Worm (Caenorhabditis elegans): Measurements from ENCODE around the gene rle-1.

DNA sequence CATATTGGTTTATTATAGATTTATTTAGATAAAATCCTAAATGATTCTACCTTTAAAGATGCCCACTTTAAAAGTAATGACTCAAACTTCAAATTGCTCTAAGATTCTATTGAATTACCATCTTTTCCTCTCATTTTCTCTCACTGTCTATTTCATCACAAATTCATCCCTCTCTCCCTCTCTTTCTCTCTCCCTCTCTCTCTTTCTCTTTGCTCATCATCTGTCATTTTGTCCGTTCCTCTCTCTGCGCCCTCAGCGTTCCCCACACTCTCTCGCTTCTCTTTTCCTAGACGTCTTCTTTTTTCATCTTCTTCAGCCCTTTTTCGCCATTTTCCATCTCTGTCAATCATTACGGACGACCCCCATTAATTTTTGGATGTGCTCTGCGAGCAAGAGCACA lies 30.9 kb upstream of the rle-1 start:
- TF ChIP-seq T22C8.4 (GFP tag; IDR thresholded peaks at IDR 0.05) (no peak), flt-1 (GFP tag; IDR thresholded peaks at IDR 0.05) (no peak), ref-1 (GFP tag; conservative IDR thresholded peaks at IDR 0.05) (no peak), cog-1 (tag; optimal IDR thresholded peaks at IDR 0.05) (no peak), ztf-29 (GFP tag; IDR thresholded peaks at IDR 0.05) (no peak), med-1 (GFP tag; optimal IDR thresholded peaks at IDR 0.05; ENCODE audit: insufficient read depth) (no peak), klf-2 (GFP tag; conservative IDR thresholded peaks at IDR 0.05) (no peak), tab-1 (GFP tag; IDR thresholded peaks at IDR 0.05) (no peak)

Data from whole organism, midembryonic.